Worm (Caenorhabditis elegans) whole organism, L1 larva: Measurements from ENCODE around the gene C49C3.15.
"Not testable (repeated sequence)": the region's sequence is repeated elsewhere in the genome, so short reads cannot be mapped to it uniquely, and the experiment has no call there.

Source experiments
- C16A3.4 ChIP-seq: fragments of 150-350 bp; optimal IDR thresholded peaks from 2 replicates; lab custom pipeline; 2014; ENCODE audit warnings: missing biosample characterization, missing genetic modification characterization
- F16B12.6 ChIP-seq: fragments of 150-350 bp; optimal IDR thresholded peaks from 2 replicates; lab custom pipeline; 2014; ENCODE audit warnings: missing biosample characterization, missing genetic modification characterization
- aha-1 ChIP-seq: fragments of 150-350 bp; optimal IDR thresholded peaks from 2 replicates; lab custom pipeline; 2014; ENCODE audit warnings: missing biosample characterization, missing genetic modification characterization
- aly-2 ChIP-seq: fragments of 150-350 bp; optimal IDR thresholded peaks from 2 replicates; lab custom pipeline; 2014; ENCODE audit warnings: missing biosample characterization, missing genetic modification characterization
- ceh-8 ChIP-seq: fragments of 200-800 bp; sonication (Bioruptor generic); optimal IDR thresholded peaks from 2 replicates; lab custom pipeline; 2018; ENCODE audit warnings: mild to moderate bottlenecking, missing genetic modification characterization, moderate library complexity, missing compliant biosample characterization
- ceh-82 ChIP-seq, 3 experiments: fragments of 150-350 bp in 1 of 3; sonication (generic microtip) in 2 of 3; optimal IDR thresholded peaks; 2 replicates each; lab custom pipeline; 2014 to 2017; ENCODE audit warnings: missing biosample characterization in 3 of 3, missing genetic modification characterization in 3 of 3
- ceh-90 ChIP-seq: sonication (generic microtip); optimal IDR thresholded peaks from 2 replicates; lab custom pipeline; 2016; ENCODE audit warnings: missing genetic modification characterization, missing compliant biosample characterization
- dpl-1 ChIP-seq, 3 experiments: fragments of 150-350 bp in 2 of 3; sonication (generic microtip) in 1 of 3; optimal IDR thresholded peaks; 2 replicates each; lab custom pipeline; 2014 to 2017; ENCODE audit warnings: missing biosample characterization in 3 of 3, missing genetic modification characterization in 3 of 3, missing genetic modification reagents in 3 of 3
- dsc-1 ChIP-seq: sonication (generic microtip); optimal IDR thresholded peaks from 2 replicates; lab custom pipeline; 2016; ENCODE audit warnings: mild to moderate bottlenecking, missing genetic modification characterization, missing compliant biosample characterization
- efl-1 ChIP-seq, 4 experiments: fragments of 150-350 bp; optimal IDR thresholded peaks in 3 of 4; peaks in 1 of 4; 1 replicate in 1 of 4; 2 replicates in 3 of 4; lab custom pipeline; 2014; ENCODE audit warnings: missing biosample characterization in 2 of 4, missing genetic modification characterization in 2 of 4, missing genetic modification reagents in 2 of 4
- egl-13 ChIP-seq: sonication (generic microtip); optimal IDR thresholded peaks from 2 replicates; lab custom pipeline; 2016; ENCODE audit warnings: missing genotype, missing genetic modification reagents, missing genetic modification characterization, missing compliant biosample characterization
- egl-27 ChIP-seq, 2 experiments: fragments of 150-350 bp in 1 of 2; sonication (generic microtip); optimal IDR thresholded peaks; 3 replicates each; lab custom pipeline; 2017 to 2018; ENCODE audit warnings: missing biosample characterization in 2 of 2, missing genetic modification characterization in 2 of 2, missing genetic modification reagents in 2 of 2
- elt-2 ChIP-seq: sonication (generic microtip); optimal IDR thresholded peaks from 2 replicates; lab custom pipeline; 2016; ENCODE audit warnings: missing genetic modification characterization, mild to moderate bottlenecking, inconsistent platforms, missing compliant biosample characterization, missing genetic modification reagents
- elt-3 ChIP-seq, 6 experiments: fragments of 150-350 bp in 1 of 6; sonication (generic microtip); optimal IDR thresholded peaks; 2 replicates each; lab custom pipeline; 2017 to 2018; ENCODE audit warnings: missing biosample characterization in 6 of 6, missing genetic modification characterization in 6 of 6, inconsistent platforms in 1 of 6
- ets-5 ChIP-seq: fragments of 200-800 bp; sonication (Bioruptor generic); IDR thresholded peaks from 2 replicates; pipeline ENCODE4 v1.3.6; 2022; ENCODE audit warnings: missing genetic modification characterization, missing compliant biosample characterization
- fos-1 ChIP-seq: fragments of 150-350 bp; optimal IDR thresholded peaks from 2 replicates; lab custom pipeline; 2014; ENCODE audit warnings: missing biosample characterization, missing genetic modification characterization
- hlh-17 ChIP-seq: fragments of 200-800 bp; sonication (Bioruptor generic); optimal IDR thresholded peaks from 2 replicates; lab custom pipeline; 2018; ENCODE audit warnings: missing genetic modification characterization, mild to moderate bottlenecking, missing compliant biosample characterization, moderate library complexity, borderline replicate concordance
- hlh-4 ChIP-seq: sonication (generic microtip); optimal IDR thresholded peaks from 2 replicates; lab custom pipeline; 2016; ENCODE audit warnings: mild to moderate bottlenecking, missing genetic modification characterization, missing compliant biosample characterization
- jun-1 ChIP-seq: fragments of 150-350 bp; optimal IDR thresholded peaks from 2 replicates; lab custom pipeline; 2014; ENCODE audit warnings: missing biosample characterization, missing genetic modification reagents, missing genetic modification characterization
- lin-13 ChIP-seq: fragments of 150-350 bp; optimal IDR thresholded peaks from 2 replicates; lab custom pipeline; 2014; ENCODE audit warnings: missing biosample characterization, missing genetic modification reagents, missing genetic modification characterization
- lin-14 ChIP-seq: fragments of 200-800 bp; sonication (Bioruptor generic); optimal IDR thresholded peaks from 2 replicates; lab custom pipeline; 2018; ENCODE audit warnings: mild to moderate bottlenecking, missing genetic modification characterization, moderate library complexity, missing compliant biosample characterization
- lin-15B ChIP-seq: fragments of 150-350 bp; sonication (generic microtip); optimal IDR thresholded peaks from 3 replicates; lab custom pipeline; 2014; ENCODE audit warnings: missing biosample characterization, missing genetic modification characterization
- lin-35 ChIP-seq, 2 experiments: fragments of 150-350 bp; optimal IDR thresholded peaks; 2 replicates each; lab custom pipeline; 2014; ENCODE audit warnings: missing biosample characterization in 2 of 2, missing genetic modification characterization in 2 of 2, missing genetic modification reagents in 2 of 2
- lin-39 ChIP-seq: fragments of 150-350 bp; optimal IDR thresholded peaks from 2 replicates; lab custom pipeline; 2014; ENCODE audit warnings: missing biosample characterization, missing genetic modification reagents, missing genetic modification characterization
- lir-3 ChIP-seq: sonication (generic microtip); optimal IDR thresholded peaks from 2 replicates; lab custom pipeline; 2016; ENCODE audit warnings: mild to moderate bottlenecking, missing genetic modification characterization, moderate library complexity, missing compliant biosample characterization; ENCODE audit not compliant: poor library complexity
- lsy-2 ChIP-seq, 2 experiments: fragments of 150-350 bp; optimal IDR thresholded peaks; 2 replicates each; lab custom pipeline; 2014; ENCODE audit warnings: missing biosample characterization in 2 of 2, missing genetic modification characterization in 2 of 2
- mep-1 ChIP-seq: fragments of 150-350 bp; optimal IDR thresholded peaks from 2 replicates; lab custom pipeline; 2014; ENCODE audit warnings: missing biosample characterization, missing genetic modification characterization
- nhr-12 ChIP-seq: sonication (generic microtip); optimal IDR thresholded peaks from 2 replicates; lab custom pipeline; 2017; ENCODE audit warnings: missing biosample characterization, missing genetic modification characterization
- nhr-19 ChIP-seq: fragments of 200-800 bp; sonication (Bioruptor generic); conservative IDR thresholded peaks from 2 replicates; pipeline ENCODE4 v1.3.6; 2022; ENCODE audit warnings: missing genetic modification characterization, missing compliant biosample characterization
- nhr-20 ChIP-seq: sonication (generic microtip); optimal IDR thresholded peaks from 2 replicates; lab custom pipeline; 2016; ENCODE audit warnings: mild to moderate bottlenecking, missing genetic modification characterization, missing compliant biosample characterization
- nhr-47 ChIP-seq: sonication (generic microtip); optimal IDR thresholded peaks from 2 replicates; lab custom pipeline; 2016; ENCODE audit warnings: mild to moderate bottlenecking, missing genetic modification characterization, moderate library complexity, missing compliant biosample characterization
- nhr-71 ChIP-seq: sonication (generic microtip); optimal IDR thresholded peaks from 2 replicates; lab custom pipeline; 2016; ENCODE audit warnings: mild to moderate bottlenecking, missing genetic modification characterization, moderate library complexity, missing compliant biosample characterization
- nhr-76 ChIP-seq: sonication (generic microtip); optimal IDR thresholded peaks from 2 replicates; lab custom pipeline; 2017; ENCODE audit warnings: missing biosample characterization, missing genetic modification characterization
- nhr-85 ChIP-seq: sonication (generic microtip); peaks from one replicate; lab custom pipeline; 2016; ENCODE audit warnings: missing genetic modification characterization, inconsistent platforms, missing compliant biosample characterization
- nhr-90 ChIP-seq: sonication (generic microtip); optimal IDR thresholded peaks from 2 replicates; lab custom pipeline; 2016; ENCODE audit warnings: mild to moderate bottlenecking, missing genetic modification characterization, missing compliant biosample characterization; ENCODE audit not compliant: poor library complexity
- pag-3 ChIP-seq: sonication (generic microtip); optimal IDR thresholded peaks from 2 replicates; lab custom pipeline; 2017; ENCODE audit warnings: missing genetic modification characterization, mild to moderate bottlenecking, missing compliant biosample characterization, antibody characterized with exemption, borderline replicate concordance; ENCODE audit not compliant: insufficient read depth
- pax-3 ChIP-seq: fragments of 200-800 bp; sonication (Bioruptor generic); optimal IDR thresholded peaks from 2 replicates; lab custom pipeline; 2018; ENCODE audit warnings: mild to moderate bottlenecking, missing genetic modification characterization, moderate library complexity, missing compliant biosample characterization
- skn-1 ChIP-seq: fragments of 150-350 bp; optimal IDR thresholded peaks from 2 replicates; lab custom pipeline; 2014; ENCODE audit warnings: missing biosample characterization, missing genetic modification characterization
- snpc-4 ChIP-seq: fragments of 150-350 bp; optimal IDR thresholded peaks from 2 replicates; lab custom pipeline; 2014; ENCODE audit warnings: missing biosample characterization, missing genetic modification characterization
- sox-4 ChIP-seq: sonication (generic microtip); optimal IDR thresholded peaks from 2 replicates; lab custom pipeline; 2016; ENCODE audit warnings: missing genetic modification characterization, missing compliant biosample characterization
- sptf-1 ChIP-seq: fragments of 150-350 bp; optimal IDR thresholded peaks from 2 replicates; lab custom pipeline; 2014; ENCODE audit warnings: missing biosample characterization, missing genetic modification characterization
- tbx-2 ChIP-seq: sonication (generic microtip); optimal IDR thresholded peaks from 2 replicates; lab custom pipeline; 2016; ENCODE audit warnings: missing genetic modification characterization, missing compliant biosample characterization
- tlp-1 ChIP-seq: fragments of 150-350 bp; optimal IDR thresholded peaks from 2 replicates; lab custom pipeline; 2014; ENCODE audit warnings: missing biosample characterization, missing genetic modification characterization
- unc-30 ChIP-seq: sonication (generic microtip); optimal IDR thresholded peaks from 2 replicates; lab custom pipeline; 2017; ENCODE audit warnings: missing biosample characterization, missing genetic modification characterization
- unc-62 ChIP-seq: fragments of 150-350 bp; optimal IDR thresholded peaks from 2 replicates; lab custom pipeline; 2014; ENCODE audit warnings: missing biosample characterization, missing genetic modification reagents, missing genetic modification characterization
- unc-98 ChIP-seq: fragments of 200-800 bp; sonication (Bioruptor generic); IDR thresholded peaks from 2 replicates; pipeline ENCODE4 v1.3.6; 2022; ENCODE audit warnings: missing genetic modification characterization, missing compliant biosample characterization
- vab-15 ChIP-seq: sonication (generic microtip); optimal IDR thresholded peaks from 2 replicates; lab custom pipeline; 2017; ENCODE audit warnings: missing genotype, mild to moderate bottlenecking, missing genetic modification characterization, missing compliant biosample characterization
- xbp-1 ChIP-seq: sonication (generic microtip); optimal IDR thresholded peaks from 2 replicates; lab custom pipeline; 2016; ENCODE audit warnings: missing genetic modification characterization, missing compliant biosample characterization
- ztf-11 ChIP-seq, 2 experiments: sonication (generic microtip); optimal IDR thresholded peaks; 2 replicates each; lab custom pipeline; 2016 to 2017; ENCODE audit warnings: missing genetic modification characterization in 2 of 2, missing biosample characterization in 1 of 2, missing compliant biosample characterization in 1 of 2

The C49C3.15 gene

ce11 chrIV:17284511-17285089, 49.4 kb upstream of the C49C3.15 start:
- TF ChIP-seq F16B12.6 (tag; lab: Kevin White, UChicago): peak; percentile 3
- peak in 1 of 2 experiments; percentile 23 for TF ChIP-seq efl-1 (optimal IDR thresholded peaks at IDR 0.05; lab: Kevin White, UChicago)
- not testable (repeated sequence) for TF ChIP-seq efl-1 (GFP tag; optimal IDR thresholded peaks at IDR 0.05 in 1 of 2; lab: Kevin White, UChicago)
- TF ChIP-seq, all 84 proteins: peak for 2; not testable (repeated sequence) for 82

ce11 chrIV:17285263-17285662, 48.8 kb upstream of the C49C3.15 start:
- no peak for TF ChIP-seq pax-3 (tag; lab: Kevin White, UChicago)
- TF ChIP-seq efl-1 (optimal IDR thresholded peaks at IDR 0.05; lab: Kevin White, UChicago): peak in 1 of 2 experiments; percentile 1
- no peak for TF ChIP-seq efl-1 (GFP tag; optimal IDR thresholded peaks at IDR 0.05 in 1 of 2; lab: Kevin White, UChicago)
- no peak for TF ChIP-seq mep-1 (tag; lab: Kevin White, UChicago)
- no peak for TF ChIP-seq aha-1 (tag; lab: Kevin White, UChicago)
- no peak for TF ChIP-seq nhr-85 (tag; lab: Kevin White, UChicago)
- TF ChIP-seq nhr-47 (tag; lab: Kevin White, UChicago): peak; percentile 42
- TF ChIP-seq nhr-12 (tag; lab: Kevin White, UChicago): no peak
- peak; percentile 29 for TF ChIP-seq tbx-2 (tag; lab: Kevin White, UChicago)
- TF ChIP-seq skn-1: no peak
- no peak for TF ChIP-seq lin-13 (GFP tag; lab: Kevin White, UChicago)
- no peak for TF ChIP-seq aly-2
- no peak for TF ChIP-seq dpl-1 (GFP tag; optimal IDR thresholded peaks at IDR 0.05; lab: Kevin White, UChicago)
- no peak for TF ChIP-seq ceh-8 (GFP tag; lab: Kevin White, UChicago)
- TF ChIP-seq unc-62 (GFP tag; lab: Kevin White, UChicago): no peak
- peak; percentile 76 for TF ChIP-seq lin-14
- TF ChIP-seq hlh-17 (GFP tag; lab: Kevin White, UChicago): no peak
- no peak for TF ChIP-seq pag-3 (tag; lab: Kevin White, UChicago)
- no peak for TF ChIP-seq ceh-90 (tag; lab: Kevin White, UChicago)
- TF ChIP-seq vab-15 (tag; lab: Kevin White, UChicago): no peak
- TF ChIP-seq hlh-4 (tag; lab: Kevin White, UChicago): no peak
- TF ChIP-seq lir-3 (tag; lab: Kevin White, UChicago): no peak
- no peak for TF ChIP-seq snpc-4 (tag; lab: Kevin White, UChicago)
- no peak for TF ChIP-seq C16A3.4
- no peak for TF ChIP-seq tlp-1 (tag; lab: Kevin White, UChicago)
- no peak for TF ChIP-seq sox-4 (tag; lab: Kevin White, UChicago)
- TF ChIP-seq ets-5 (GFP tag; lab: Robert Waterston, UW): no peak
- TF ChIP-seq nhr-71 (tag; lab: Kevin White, UChicago): peak; percentile 67
- TF ChIP-seq lin-35 (GFP tag; optimal IDR thresholded peaks at IDR 0.05; lab: Kevin White, UChicago): peak in 1 of 2 experiments; percentile 4
- no peak for TF ChIP-seq nhr-20 (tag; lab: Kevin White, UChicago)
- no peak for TF ChIP-seq unc-30 (tag; lab: Kevin White, UChicago)
- TF ChIP-seq xbp-1 (tag; lab: Kevin White, UChicago): peak; percentile 53
- no peak for TF ChIP-seq elt-3 (tag; optimal IDR thresholded peaks at IDR 0.05; lab: Kevin White, UChicago)
- peak; percentile 65 for TF ChIP-seq egl-13 (tag; lab: Kevin White, UChicago)
- TF ChIP-seq lsy-2 (tag; optimal IDR thresholded peaks at IDR 0.05; lab: Kevin White, UChicago): peak in 1 of 2 experiments; percentile 59
- TF ChIP-seq elt-2 (tag; lab: Kevin White, UChicago): no peak
- TF ChIP-seq sptf-1 (tag; lab: Kevin White, UChicago): no peak
- no peak for TF ChIP-seq unc-98 (GFP tag; lab: Robert Waterston, UW)
- peak; percentile 9 for TF ChIP-seq dsc-1 (tag; lab: Kevin White, UChicago)
- TF ChIP-seq nhr-90 (tag; lab: Kevin White, UChicago): no peak
- no peak for TF ChIP-seq fos-1 (tag; lab: Kevin White, UChicago)
- no peak for TF ChIP-seq nhr-19 (GFP tag; lab: Robert Waterston, UW)
- peak in 2 of 3 experiments; percentile 5 to 37 for TF ChIP-seq ceh-82 (tag; optimal IDR thresholded peaks at IDR 0.05; lab: Kevin White, UChicago)
- no peak for TF ChIP-seq nhr-76 (tag; lab: Kevin White, UChicago)
- no peak for TF ChIP-seq lin-15B (tag; lab: Kevin White, UChicago)
- TF ChIP-seq lin-39 (tag; lab: Kevin White, UChicago): no peak
- TF ChIP-seq ztf-11 (tag; optimal IDR thresholded peaks at IDR 0.05; lab: Kevin White, UChicago): no peak
- no peak for TF ChIP-seq jun-1 (tag; lab: Kevin White, UChicago)
- TF ChIP-seq egl-27 (tag; optimal IDR thresholded peaks at IDR 0.05; lab: Kevin White, UChicago): no peak
